Fruit fly (Drosophila melanogaster): ENCODE results near the gene CG13775.
A peak's percentile ranks its signal among the peaks of the same experiment; 100 is the strongest.

The CG13775 gene

DNA sequence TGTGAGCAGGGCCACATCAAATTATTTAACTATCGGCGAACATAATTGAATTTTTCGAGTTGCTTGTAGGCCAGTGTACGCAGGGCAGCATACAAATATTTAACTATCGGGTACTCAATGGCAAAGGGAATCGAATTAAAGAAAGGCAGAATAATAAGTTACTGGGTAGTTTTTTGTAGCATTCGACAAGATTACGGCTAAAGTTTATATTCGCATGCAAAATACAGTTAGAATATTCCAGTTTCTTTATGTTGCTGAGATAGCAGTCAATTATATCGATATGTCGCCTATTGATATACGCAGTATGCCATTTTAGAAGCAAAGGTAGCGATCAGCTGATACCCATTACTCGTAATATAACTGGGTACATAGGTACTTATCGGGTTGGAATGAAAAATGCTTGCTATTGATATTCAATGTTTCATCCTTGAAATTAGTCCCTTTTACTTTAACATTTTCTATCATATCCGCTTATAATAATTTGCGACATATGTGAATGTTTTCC is 11.3 kb upstream of the CG13775 start (continued):
- TF ChIP-seq Lim3 (GFP tag; IDR thresholded peaks at IDR 0.05), result no peak
- peak; percentile 26 for TF ChIP-seq wek (GFP tag; optimal IDR thresholded peaks at IDR 0.05)
- TF ChIP-seq Hsf (GFP tag; optimal IDR thresholded peaks at IDR 0.05), result peak; percentile 59
- TF ChIP-seq NC2α (GFP tag; optimal IDR thresholded peaks at IDR 0.05), result peak; percentile 9
- TF ChIP-seq CG7372 (GFP tag; IDR thresholded peaks at IDR 0.05), result no peak
- TF ChIP-seq Chrac-16 (GFP tag; optimal IDR thresholded peaks at IDR 0.05), result peak; percentile 22
- no peak for TF ChIP-seq C15 (GFP tag; IDR thresholded peaks at IDR 0.05)
- TF ChIP-seq Gug (GFP tag; IDR thresholded peaks at IDR 0.05), result peak; percentile 67
- no peak for TF ChIP-seq Oaz (GFP tag; IDR thresholded peaks at IDR 0.05)
- 0 out of 2 replicates have a peak, but pooled peaks have one; percentile 20 for TF ChIP-seq ssp (GFP tag; IDR thresholded peaks at IDR 0.05)
- TF ChIP-seq Meics (GFP tag; optimal IDR thresholded peaks at IDR 0.05), result peak; percentile 45
- no peak for TF ChIP-seq croc (GFP tag; conservative IDR thresholded peaks at IDR 0.05)
- peak; percentile 26 for TF ChIP-seq CG17359 (tag; optimal IDR thresholded peaks at IDR 0.05)
- no peak for TF ChIP-seq fd64A (GFP tag; optimal IDR thresholded peaks at IDR 0.05)
- TF ChIP-seq CG30431 (GFP tag; optimal IDR thresholded peaks at IDR 0.05), result no peak
- no peak for TF ChIP-seq pnt (GFP tag; optimal IDR thresholded peaks at IDR 0.05)
- TF ChIP-seq CG12769 (tag; optimal IDR thresholded peaks at IDR 0.05), result no peak
- peak; percentile 23 for TF ChIP-seq Myb (GFP tag; optimal IDR thresholded peaks at IDR 0.05)
- no peak for TF ChIP-seq lov (optimal IDR thresholded peaks at IDR 0.05)
- TF ChIP-seq lov (GFP tag; IDR thresholded peaks at IDR 0.05), result no peak
- TF ChIP-seq CG3163 (GFP tag; optimal IDR thresholded peaks at IDR 0.05), result peak; percentile 14
- TF ChIP-seq CG18599 (GFP tag; optimal IDR thresholded peaks at IDR 0.05), result no peak
- peak in 1 of 2 experiments; percentile 34 for TF ChIP-seq crp (GFP tag; optimal IDR thresholded peaks at IDR 0.05)
- no peak for TF ChIP-seq CG4328 (GFP tag; optimal IDR thresholded peaks at IDR 0.05)
- peak; percentile 75 for TF ChIP-seq Bgb (GFP tag; IDR thresholded peaks at IDR 0.05; ENCODE audit: partially characterized antibody)
- TF ChIP-seq CG2199 (GFP tag; IDR thresholded peaks at IDR 0.05), result peak; percentile 80; the same call in 2 of the 3 replicates
- TF ChIP-seq dimm (GFP tag; IDR thresholded peaks at IDR 0.05), result no peak
- TF ChIP-seq H15 (GFP tag; IDR thresholded peaks at IDR 0.05), result no peak
- no peak for TF ChIP-seq CG9876 (GFP tag; optimal IDR thresholded peaks at IDR 0.05)
- no peak for TF ChIP-seq CG14965 (GFP tag; optimal IDR thresholded peaks at IDR 0.05; ENCODE audit: borderline replicate concordance)
- TF ChIP-seq amos (GFP tag; IDR thresholded peaks at IDR 0.05; ENCODE audit: partially characterized antibody), result peak; percentile 75
- peak; percentile 32 for TF ChIP-seq nmo (GFP tag; optimal IDR thresholded peaks at IDR 0.05)
- TF ChIP-seq tio (GFP tag; optimal IDR thresholded peaks at IDR 0.05), result no peak
- peak; percentile 6 for TF ChIP-seq HLH4C (GFP tag; IDR thresholded peaks at IDR 0.05; ENCODE audit: partially characterized antibody)
- no peak for TF ChIP-seq grn (GFP tag; optimal IDR thresholded peaks at IDR 0.05)
- TF ChIP-seq Poxn (GFP tag; IDR thresholded peaks at IDR 0.05), result no peak
- peak; percentile 59 for TF ChIP-seq Mes4 (GFP tag; optimal IDR thresholded peaks at IDR 0.05)
- peak; percentile 32 for TF ChIP-seq HLH54F (GFP tag; optimal IDR thresholded peaks at IDR 0.05)
- no peak for TF ChIP-seq hkb (optimal IDR thresholded peaks at IDR 0.05)
- TF ChIP-seq hkb (GFP tag; IDR thresholded peaks at IDR 0.05), result peak; percentile 73
- no peak for TF ChIP-seq CG12236 (GFP tag; optimal IDR thresholded peaks at IDR 0.05)
- TF ChIP-seq CG2202 (tag; optimal IDR thresholded peaks at IDR 0.05), result no peak
- TF ChIP-seq CG34224 (GFP tag; IDR thresholded peaks at IDR 0.05; ENCODE audit: partially characterized antibody), result peak; percentile 64
- TF ChIP-seq CG11696 (GFP tag; IDR thresholded peaks at IDR 0.05), result no peak
- peak; percentile 65 for TF ChIP-seq CG30403 (GFP tag; optimal IDR thresholded peaks at IDR 0.05)
- peak in 1 of 2 experiments; percentile 56 for TF ChIP-seq chif (GFP tag; optimal IDR thresholded peaks at IDR 0.05)
- peak; percentile 59 for TF ChIP-seq CG9932 (GFP tag; IDR thresholded peaks at IDR 0.05)
- TF ChIP-seq slbo (GFP tag; IDR thresholded peaks at IDR 0.05), result peak; percentile 54
- TF ChIP-seq salm (tag; optimal IDR thresholded peaks at IDR 0.05), result peak; percentile 35
- TF ChIP-seq NfI (GFP tag; optimal IDR thresholded peaks at IDR 0.05), result peak; percentile 34
- TF ChIP-seq HLHmδ (GFP tag; optimal IDR thresholded peaks at IDR 0.05), result no peak

All from whole organism, embryonic.